Worm (Caenorhabditis elegans) whole organism, young adult: ENCODE results near the gene T22C8.4.

Source experiments
- B0019.2 ChIP-seq: fragments of 200-800 bp; sonication (Bioruptor generic); conservative IDR thresholded peaks from 2 replicates; pipeline ENCODE4 v1.3.6; 2022; ENCODE audit warnings: missing genetic modification reagents, missing genetic modification characterization, missing compliant biosample characterization
- B0261.1 ChIP-seq: sonication (generic microtip); optimal IDR thresholded peaks from 2 replicates; lab custom pipeline; 2016; ENCODE audit warnings: mild to moderate bottlenecking, missing genetic modification characterization, moderate library complexity, missing compliant biosample characterization
- C17E4.6 ChIP-seq: fragments of 200-800 bp; sonication (Bioruptor generic); IDR thresholded peaks from 2 replicates; pipeline ENCODE4 v1.3.6; 2022; ENCODE audit warnings: missing genetic modification reagents, missing genetic modification characterization, missing compliant biosample characterization
- D2030.7 ChIP-seq: fragments of 200-800 bp; sonication (Bioruptor generic); IDR thresholded peaks from 2 replicates; pipeline ENCODE4 v1.3.6; 2022; ENCODE audit warnings: missing genetic modification reagents, missing genetic modification characterization, missing compliant biosample characterization
- F10E7.11 ChIP-seq: sonication (generic microtip); optimal IDR thresholded peaks from 2 replicates; lab custom pipeline; 2017; ENCODE audit warnings: mild to moderate bottlenecking, missing genetic modification characterization, moderate library complexity, missing compliant biosample characterization
- F33H1.4 ChIP-seq: fragments of 200-800 bp; sonication (Bioruptor generic); IDR thresholded peaks from 2 replicates; pipeline ENCODE4 v1.3.6; 2022; ENCODE audit warnings: missing genetic modification reagents, missing genetic modification characterization, missing compliant biosample characterization
- F37B4.10 ChIP-seq: fragments of 200-800 bp; sonication (Bioruptor generic); IDR thresholded peaks from 2 replicates; pipeline ENCODE4 v1.3.6; 2022; ENCODE audit warnings: missing genetic modification characterization, missing compliant biosample characterization
- F49E8.2 ChIP-seq: sonication (generic microtip); optimal IDR thresholded peaks from 3 replicates; lab custom pipeline; 2017; ENCODE audit warnings: missing genetic modification characterization, mild to moderate bottlenecking, missing compliant biosample characterization, antibody characterized with exemption, moderate library complexity; ENCODE audit not compliant: insufficient read depth
- Y79H2A.3 ChIP-seq: fragments of 200-800 bp; sonication (Bioruptor generic); conservative IDR thresholded peaks from 2 replicates; pipeline ENCODE4 v1.3.6; 2022; ENCODE audit warnings: missing genetic modification reagents, missing genetic modification characterization, missing compliant biosample characterization
- Y95B8A.8 ChIP-seq: fragments of 200-800 bp; sonication (Bioruptor generic); IDR thresholded peaks from 2 replicates; pipeline ENCODE4 v1.3.6; 2022; ENCODE audit warnings: missing genetic modification reagents, missing genetic modification characterization, missing compliant biosample characterization
- ama-1 ChIP-seq, 3 experiments: fragments of 150-350 bp in 1 of 3; sonication (generic microtip) in 2 of 3; optimal IDR thresholded peaks; 2 replicates each; lab custom pipeline; 2014 to 2018; ENCODE audit warnings: missing biosample characterization in 2 of 3, missing genetic modification characterization in 2 of 3, missing genetic modification reagents in 2 of 3
- aptf-3 ChIP-seq: fragments of 200-800 bp; sonication (Bioruptor generic); IDR thresholded peaks from 2 replicates; pipeline ENCODE4 v1.3.6; 2022; ENCODE audit warnings: missing genetic modification characterization, missing compliant biosample characterization
- attf-5 ChIP-seq: fragments of 200-800 bp; sonication (Bioruptor generic); optimal IDR thresholded peaks from 2 replicates; lab custom pipeline; 2018; ENCODE audit warnings: mild to moderate bottlenecking, missing genetic modification characterization, missing compliant biosample characterization
- attf-6 ChIP-seq: fragments of 200-800 bp; sonication (Bioruptor generic); IDR thresholded peaks from 2 replicates; pipeline ENCODE4 v1.3.6; 2022; ENCODE audit warnings: missing genetic modification reagents, missing genetic modification characterization, missing compliant biosample characterization
- bed-1 ChIP-seq: fragments of 200-800 bp; sonication (Bioruptor generic); IDR thresholded peaks from 2 replicates; pipeline ENCODE4 v1.3.6; 2022; ENCODE audit warnings: missing genetic modification reagents, missing genetic modification characterization, missing compliant biosample characterization
- bed-2 ChIP-seq: fragments of 200-800 bp; sonication (Bioruptor generic); IDR thresholded peaks from 2 replicates; pipeline ENCODE4 v1.3.6; 2022; ENCODE audit warnings: missing genetic modification reagents, missing genetic modification characterization, missing compliant biosample characterization
- ccch-3 ChIP-seq: fragments of 200-800 bp; sonication (Bioruptor generic); optimal IDR thresholded peaks from 2 replicates; lab custom pipeline; 2018; ENCODE audit warnings: mild to moderate bottlenecking, missing genetic modification characterization, missing compliant biosample characterization
- cebp-2 ChIP-seq: fragments of 200-800 bp; sonication (Bioruptor generic); IDR thresholded peaks from 2 replicates; pipeline ENCODE4 v1.3.6; 2022; ENCODE audit warnings: missing genetic modification characterization, missing compliant biosample characterization
- ceh-27 ChIP-seq: fragments of 200-800 bp; sonication (Bioruptor generic); optimal IDR thresholded peaks from 2 replicates; lab custom pipeline; 2018; ENCODE audit warnings: mild to moderate bottlenecking, missing genetic modification characterization, moderate library complexity, missing compliant biosample characterization
- ceh-79 ChIP-seq: sonication (generic microtip); optimal IDR thresholded peaks from 2 replicates; lab custom pipeline; 2017; ENCODE audit warnings: mild to moderate bottlenecking, missing genetic modification characterization, missing compliant biosample characterization
- die-1 ChIP-seq: sonication (generic microtip); optimal IDR thresholded peaks from 2 replicates; lab custom pipeline; 2016; ENCODE audit warnings: missing genotype, mild to moderate bottlenecking, missing genetic modification characterization, missing compliant biosample characterization
- dpl-1 ChIP-seq: fragments of 150-350 bp; optimal IDR thresholded peaks from 2 replicates; lab custom pipeline; 2014; ENCODE audit warnings: missing biosample characterization, missing genetic modification reagents, missing genetic modification characterization
- hmg-20 ChIP-seq: fragments of 200-800 bp; sonication (Bioruptor generic); IDR thresholded peaks from 2 replicates; pipeline ENCODE4 v1.3.6; 2022; ENCODE audit warnings: missing genetic modification reagents, missing genetic modification characterization, missing compliant biosample characterization
- hsf-1 ChIP-seq: fragments of 200-800 bp; sonication (Bioruptor generic); IDR thresholded peaks from 2 replicates; pipeline ENCODE4 v1.3.6; 2022; ENCODE audit warnings: missing genetic modification reagents, missing genetic modification characterization, missing compliant biosample characterization
- lag-1 ChIP-seq: fragments of 200-800 bp; sonication (Bioruptor generic); IDR thresholded peaks from 2 replicates; pipeline ENCODE4 v1.3.6; 2022; ENCODE audit warnings: missing genetic modification reagents, missing genetic modification characterization, missing compliant biosample characterization
- let-607 ChIP-seq, 2 experiments: fragments of 200-800 bp in 1 of 2; sonication (Bioruptor generic) in 1 of 2; sonication (generic microtip) in 1 of 2; optimal IDR thresholded peaks; 2 replicates each; lab custom pipeline; 2016 to 2018; ENCODE audit warnings: mild to moderate bottlenecking in 2 of 2, missing compliant biosample characterization in 2 of 2, missing genetic modification characterization in 2 of 2, moderate library complexity in 2 of 2, missing genotype in 1 of 2
- lin-40 ChIP-seq: sonication (generic microtip); optimal IDR thresholded peaks from 2 replicates; lab custom pipeline; 2016; ENCODE audit warnings: missing genetic modification characterization, mild to moderate bottlenecking, missing compliant biosample characterization, missing genotype, missing genetic modification reagents
- lsl-1 ChIP-seq: fragments of 200-800 bp; sonication (Bioruptor generic); optimal IDR thresholded peaks from 2 replicates; lab custom pipeline; 2018; ENCODE audit warnings: mild to moderate bottlenecking, missing genetic modification characterization, moderate library complexity, missing compliant biosample characterization
- lsy-27 ChIP-seq: sonication (generic microtip); optimal IDR thresholded peaks from 2 replicates; lab custom pipeline; 2017; ENCODE audit warnings: missing genetic modification characterization, mild to moderate bottlenecking, missing compliant biosample characterization, antibody characterized with exemption, missing genotype, borderline replicate concordance; ENCODE audit not compliant: insufficient read depth
- madf-10 ChIP-seq: sonication (generic microtip); optimal IDR thresholded peaks from 2 replicates; lab custom pipeline; 2016; ENCODE audit warnings: mild to moderate bottlenecking, missing genetic modification characterization, missing compliant biosample characterization
- madf-3 ChIP-seq: fragments of 200-800 bp; sonication (Bioruptor generic); IDR thresholded peaks from 2 replicates; pipeline ENCODE4 v1.3.6; 2022; ENCODE audit warnings: missing genetic modification reagents, missing genetic modification characterization, missing compliant biosample characterization
- mes-4 ChIP-seq: sonication (generic microtip); optimal IDR thresholded peaks from 2 replicates; lab custom pipeline; 2016; ENCODE audit warnings: missing genotype, missing genetic modification characterization, missing compliant biosample characterization
- mxl-1 ChIP-seq: sonication (generic microtip); optimal IDR thresholded peaks from 2 replicates; lab custom pipeline; 2016; ENCODE audit warnings: missing genetic modification characterization, missing compliant biosample characterization
- nfya-1 ChIP-seq: sonication (generic microtip); optimal IDR thresholded peaks from 2 replicates; lab custom pipeline; 2017; ENCODE audit warnings: antibody characterized with exemption, missing compliant biosample characterization, missing genetic modification characterization, borderline replicate concordance; ENCODE audit not compliant: insufficient read depth
- nfya-2 ChIP-seq: fragments of 200-800 bp; sonication (Bioruptor generic); IDR thresholded peaks from 2 replicates; pipeline ENCODE4 v1.3.6; 2022; ENCODE audit warnings: missing genetic modification reagents, missing genetic modification characterization, missing compliant biosample characterization
- nhr-80 ChIP-seq: sonication (generic microtip); optimal IDR thresholded peaks from 2 replicates; lab custom pipeline; 2016; ENCODE audit warnings: missing genetic modification characterization, missing compliant biosample characterization
- snpc-1.3 ChIP-seq: sonication (generic microtip); optimal IDR thresholded peaks from 2 replicates; lab custom pipeline; 2017; ENCODE audit warnings: missing genetic modification characterization, mild to moderate bottlenecking, missing compliant biosample characterization, antibody characterized with exemption, moderate library complexity, missing genotype, missing genetic modification reagents; ENCODE audit not compliant: insufficient read depth
- snpc-3.4 ChIP-seq: sonication (generic microtip); optimal IDR thresholded peaks from 2 replicates; lab custom pipeline; 2017; ENCODE audit warnings: missing genetic modification characterization, mild to moderate bottlenecking, missing compliant biosample characterization, antibody characterized with exemption, moderate library complexity, missing genotype, missing genetic modification reagents
- snpc-4 ChIP-seq, 5 experiments: fragments of 150-350 bp in 1 of 5; sonication (generic microtip) in 4 of 5; optimal IDR thresholded peaks; 2 replicates each; lab custom pipeline; 2014 to 2018; ENCODE audit warnings: missing genetic modification characterization in 5 of 5, missing biosample characterization in 3 of 5, antibody characterized with exemption in 2 of 5, mild to moderate bottlenecking in 2 of 5, missing compliant biosample characterization in 2 of 5, missing genotype in 2 of 5, moderate library complexity in 2 of 5, missing genetic modification reagents in 1 of 5
- tbx-9 ChIP-seq: sonication (generic microtip); optimal IDR thresholded peaks from 2 replicates; lab custom pipeline; 2016; ENCODE audit warnings: borderline replicate concordance, missing genetic modification characterization, inconsistent platforms, missing compliant biosample characterization
- unc-130 ChIP-seq: sonication (generic microtip); optimal IDR thresholded peaks from 2 replicates; lab custom pipeline; 2016; ENCODE audit warnings: missing genetic modification reagents, missing genetic modification characterization, missing compliant biosample characterization
- xnd-1 ChIP-seq: sonication (generic microtip); optimal IDR thresholded peaks from 2 replicates; lab custom pipeline; 2016; ENCODE audit warnings: missing genotype, missing genetic modification reagents, missing genetic modification characterization, missing compliant biosample characterization
- ztf-25 ChIP-seq: fragments of 200-800 bp; sonication (Bioruptor generic); IDR thresholded peaks from 2 replicates; pipeline ENCODE4 v1.3.6; 2022; ENCODE audit warnings: missing genetic modification reagents, missing genetic modification characterization, missing compliant biosample characterization
- ztf-3 ChIP-seq: fragments of 200-800 bp; sonication (Bioruptor generic); optimal IDR thresholded peaks from 2 replicates; lab custom pipeline; 2018; ENCODE audit warnings: mild to moderate bottlenecking, missing genetic modification characterization, missing compliant biosample characterization
- ztf-6 ChIP-seq: fragments of 200-800 bp; sonication (Bioruptor generic); IDR thresholded peaks from 2 replicates; pipeline ENCODE4 v1.3.6; 2022; ENCODE audit warnings: missing genetic modification reagents, missing genetic modification characterization, missing compliant biosample characterization

Gene T22C8.4

DNA sequence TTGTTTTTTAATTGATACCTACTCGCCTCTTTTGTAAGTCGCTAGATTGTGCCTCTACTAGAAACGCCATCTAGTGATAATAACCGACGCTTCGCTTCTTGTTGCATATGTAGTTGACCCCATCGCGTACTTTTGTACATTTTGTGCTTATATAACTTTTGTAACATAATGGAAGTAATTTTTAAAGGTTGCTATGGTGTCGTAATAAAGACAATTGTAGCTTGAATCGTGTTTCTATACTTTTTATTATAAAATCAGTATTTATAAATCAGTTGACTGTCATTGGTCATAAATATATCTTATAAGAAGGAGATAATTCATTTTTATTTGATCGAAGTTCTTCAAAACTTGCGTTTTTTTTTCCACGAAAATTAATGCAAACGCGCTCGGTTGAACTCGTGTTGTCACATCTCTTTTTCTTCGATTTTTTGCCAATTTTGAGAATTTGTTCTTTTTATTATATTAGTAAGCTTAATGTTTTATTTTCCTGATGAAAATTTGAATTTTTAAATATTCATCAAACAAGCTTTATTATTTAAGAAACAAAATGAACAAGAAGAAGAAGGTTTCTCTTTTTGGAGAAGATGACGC lies 45.7 kb downstream of the T22C8.4 start, which contains the start of gene F54C9.9 (continued):
- TF ChIP-seq ceh-79 (tag; lab: Kevin White, UChicago), result no peak
- no peak for TF ChIP-seq ztf-3 (GFP tag; lab: Kevin White, UChicago)
- no peak for TF ChIP-seq F37B4.10
- TF ChIP-seq snpc-3.4, result no peak
- TF ChIP-seq F49E8.2, result peak; percentile 79
- TF ChIP-seq snpc-4 (GFP tag; optimal IDR thresholded peaks at IDR 0.05; lab: Kevin White, UChicago), result peak; percentile 44
- peak in 2 of 4 experiments; percentile 19 to 27 for TF ChIP-seq snpc-4 (tag; optimal IDR thresholded peaks at IDR 0.05; lab: Kevin White, UChicago)
- no peak for TF ChIP-seq mxl-1 (tag; lab: Kevin White, UChicago)
- no peak for TF ChIP-seq attf-5
- no peak for TF ChIP-seq mes-4 (tag; lab: Kevin White, UChicago)
- TF ChIP-seq ccch-3 (GFP tag; lab: Kevin White, UChicago), result no peak
- TF ChIP-seq ama-1 (optimal IDR thresholded peaks at IDR 0.05; lab: Kevin White, UChicago), result no peak
- peak in 1 of 2 experiments; percentile 77 for TF ChIP-seq ama-1 (GFP tag; optimal IDR thresholded peaks at IDR 0.05; lab: Kevin White, UChicago)
- no peak for TF ChIP-seq lin-40 (tag; lab: Kevin White, UChicago)
- TF ChIP-seq tbx-9 (tag; lab: Kevin White, UChicago), result no peak
- TF ChIP-seq ztf-6, result no peak
- TF ChIP-seq bed-1 (GFP tag; lab: Robert Waterston, UW), result no peak
- peak; percentile 50 for TF ChIP-seq lsl-1 (GFP tag; lab: Kevin White, UChicago)
- peak; percentile 33 for TF ChIP-seq xnd-1 (tag; lab: Kevin White, UChicago)
- no peak for TF ChIP-seq dpl-1 (GFP tag; lab: Kevin White, UChicago)
- peak; percentile 48; the same call in 1 of the 2 replicates for TF ChIP-seq C17E4.6
- TF ChIP-seq F10E7.11 (tag; lab: Kevin White, UChicago), result no peak
- peak; percentile 87 for TF ChIP-seq Y79H2A.3 (GFP tag; lab: Robert Waterston, UW)
- TF ChIP-seq lsy-27 (tag; lab: Kevin White, UChicago), result no peak
- no peak for TF ChIP-seq nfya-1
- peak; percentile 77 for TF ChIP-seq Y95B8A.8
- TF ChIP-seq B0261.1, result no peak
- peak; percentile 75 for TF ChIP-seq attf-6
- no peak for TF ChIP-seq madf-10
- TF ChIP-seq snpc-1.3 (tag; lab: Kevin White, UChicago), result no peak
- no peak for TF ChIP-seq let-607 (tag; optimal IDR thresholded peaks at IDR 0.05; lab: Kevin White, UChicago)
- no peak for TF ChIP-seq B0019.2
- no peak for TF ChIP-seq lag-1
- TF ChIP-seq D2030.7 (GFP tag; lab: Robert Waterston, UW), result no peak
- no peak for TF ChIP-seq nhr-80
- peak; percentile 49 for TF ChIP-seq unc-130 (GFP tag; lab: Kevin White, UChicago)
- TF ChIP-seq madf-3 (GFP tag; lab: Robert Waterston, UW), result peak; percentile 74; the same call in 1 of the 2 replicates
- no peak for TF ChIP-seq nfya-2 (GFP tag; lab: Robert Waterston, UW)
- TF ChIP-seq bed-2, result no peak
- TF ChIP-seq ceh-27 (GFP tag; lab: Kevin White, UChicago), result no peak
- TF ChIP-seq die-1 (tag; lab: Kevin White, UChicago), result peak; percentile 49
- TF ChIP-seq F33H1.4 (GFP tag; lab: Robert Waterston, UW), result peak; percentile 28; the same call in 1 of the 2 replicates
- no peak for TF ChIP-seq ztf-25 (GFP tag; lab: Robert Waterston, UW)
- TF ChIP-seq hmg-20 (GFP tag; lab: Robert Waterston, UW), result no peak
- TF ChIP-seq cebp-2, result no peak
- 0 out of 2 replicates have a peak, but pooled peaks have one; percentile 65 for TF ChIP-seq hsf-1 (GFP tag; lab: Robert Waterston, UW)
- TF ChIP-seq aptf-3 (GFP tag; lab: Robert Waterston, UW), result no peak
